Fruit fly (Drosophila melanogaster): ENCODE measurements around the gene Cph.

Gene Cph

dm6 chrX:7117729-7118128 lies 19.8 kb upstream of the Cph start (continued):
- TF ChIP-seq spab (GFP tag; optimal IDR thresholded peaks at IDR 0.05) (no peak), CG8319 (GFP tag; optimal IDR thresholded peaks at IDR 0.05) (no peak), pdm3 (GFP tag; optimal IDR thresholded peaks at IDR 0.05) (no peak), dac (GFP tag; optimal IDR thresholded peaks at IDR 0.05) (no peak), Eip78C (GFP tag) (peak; percentile 76), CG8632 (GFP tag; optimal IDR thresholded peaks at IDR 0.05) (peak; percentile 3), CG6808 (GFP tag; optimal IDR thresholded peaks at IDR 0.05) (peak; percentile 34), CG4318 (GFP tag; optimal IDR thresholded peaks at IDR 0.05) (peak; percentile 21), eg (GFP tag; IDR thresholded peaks at IDR 0.05) (no peak), CG3919 (GFP tag; optimal IDR thresholded peaks at IDR 0.05) (no peak), CG34406 (GFP tag; optimal IDR thresholded peaks at IDR 0.05) (no peak), Smox (GFP tag; optimal IDR thresholded peaks at IDR 0.05) (peak; percentile 1), Hr4 (GFP tag; optimal IDR thresholded peaks at IDR 0.05) (no peak), acj6 (GFP tag; optimal IDR thresholded peaks at IDR 0.05) (peak; percentile 5), CG11902 (GFP tag; optimal IDR thresholded peaks at IDR 0.05) (no peak), CG6276 (GFP tag; optimal IDR thresholded peaks at IDR 0.05) (no peak), CG10631 (GFP tag; optimal IDR thresholded peaks at IDR 0.05) (peak; percentile 9)

- TF ChIP-seq Eip93F (GFP tag; optimal IDR thresholded peaks at IDR 0.05) (no peak), esn (GFP tag; optimal IDR thresholded peaks at IDR 0.05) (no peak), Hr39 (GFP tag; optimal IDR thresholded peaks at IDR 0.05) (peak; percentile 4), vri (GFP tag; optimal IDR thresholded peaks at IDR 0.05) (no peak), spab (GFP tag; optimal IDR thresholded peaks at IDR 0.05) (peak; percentile 7), Sox102F (GFP tag; optimal IDR thresholded peaks at IDR 0.05) (no peak), CG32006 (GFP tag; optimal IDR thresholded peaks at IDR 0.05) (peak; percentile 16), CG6163 (GFP tag; IDR thresholded peaks at IDR 0.05) (no peak), CG7368 (GFP tag; optimal IDR thresholded peaks at IDR 0.05) (no peak), Sox15 (GFP tag; optimal IDR thresholded peaks at IDR 0.05) (no peak), Hr38 (GFP tag; optimal IDR thresholded peaks at IDR 0.05) (no peak), CG6792 (GFP tag; optimal IDR thresholded peaks at IDR 0.05) (no peak), CG34406 (GFP tag; optimal IDR thresholded peaks at IDR 0.05) (no peak), CG15336 (GFP tag; IDR thresholded peaks at IDR 0.05) (no peak), eg (GFP tag; IDR thresholded peaks at IDR 0.05) (no peak), CG10669 (GFP tag; optimal IDR thresholded peaks at IDR 0.05) (peak; percentile 33), cyc (GFP tag; optimal IDR thresholded peaks at IDR 0.05) (no peak), net (GFP tag; optimal IDR thresholded peaks at IDR 0.05) (no peak), Eip75B (GFP tag; optimal IDR thresholded peaks at IDR 0.05) (peak; percentile 21), CG31627 (GFP tag; optimal IDR thresholded peaks at IDR 0.05) (no peak), Met (GFP tag; optimal IDR thresholded peaks at IDR 0.05) (no peak), CG6808 (GFP tag; optimal IDR thresholded peaks at IDR 0.05) (peak; percentile 15), pdm3 (GFP tag; optimal IDR thresholded peaks at IDR 0.05) (peak; percentile 23), CG4318 (GFP tag; optimal IDR thresholded peaks at IDR 0.05) (no peak), topi (GFP tag; optimal IDR thresholded peaks at IDR 0.05) (no peak), CG10631 (GFP tag; optimal IDR thresholded peaks at IDR 0.05) (peak; percentile 6), ss (GFP tag; optimal IDR thresholded peaks at IDR 0.05) (peak in 1 of 2 experiments; percentile 34), Ets96B (tag; optimal IDR thresholded peaks at IDR 0.05) (peak; percentile 7), CG3919 (GFP tag; optimal IDR thresholded peaks at IDR 0.05) (no peak), Blimp-1 (GFP tag; optimal IDR thresholded peaks at IDR 0.05) (no peak), CG8632 (GFP tag; optimal IDR thresholded peaks at IDR 0.05) (no peak), Eip78C (GFP tag) (peak; percentile 50), CG1621 (tag; optimal IDR thresholded peaks at IDR 0.05) (no peak), svp (GFP tag) (peak; percentile 35), Sox14 (GFP tag; optimal IDR thresholded peaks at IDR 0.05) (no peak), salr (GFP tag; optimal IDR thresholded peaks at IDR 0.05) (no peak), Smox (GFP tag; optimal IDR thresholded peaks at IDR 0.05) (peak; percentile 8), CG3032 (tag; optimal IDR thresholded peaks at IDR 0.05) (peak; percentile 39)
These were observed 17.4 kb upstream of the Cph start for dm6 chrX:7120168-7120567.
